Worm (Caenorhabditis elegans): Measurements from ENCODE around the gene F02E11.7.
A peak's percentile ranks its signal among the peaks of the same experiment; 100 is the strongest.

DNA sequence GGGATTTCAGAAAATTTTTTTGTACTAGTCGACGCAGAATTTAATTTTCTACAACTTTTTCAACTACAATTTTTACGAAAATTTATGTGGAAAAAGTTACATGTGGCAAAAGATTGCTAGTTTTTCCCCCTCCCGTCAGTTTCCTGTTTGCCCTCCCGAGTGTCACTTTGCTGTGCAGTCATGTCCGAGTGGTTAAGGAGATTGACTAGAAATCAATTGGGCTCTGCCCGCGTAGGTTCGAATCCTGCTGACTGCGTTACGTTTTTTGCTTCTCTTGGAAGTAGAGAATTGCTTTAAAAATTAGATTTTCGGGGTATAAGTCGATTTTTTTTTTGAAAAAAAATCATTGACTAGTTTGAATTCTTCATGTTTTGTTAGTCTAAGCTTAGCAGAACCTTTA lies 350 bp downstream of the F02E11.7 start:
- TF ChIP-seq ztf-11 (tag; optimal IDR thresholded peaks at IDR 0.05) = no peak
- no peak for TF ChIP-seq unc-130 (tag; optimal IDR thresholded peaks at IDR 0.05)
- TF ChIP-seq egl-27 (tag; optimal IDR thresholded peaks at IDR 0.05) = no peak
- peak in 1 of 2 experiments; percentile 10 for TF ChIP-seq lsy-2 (tag; optimal IDR thresholded peaks at IDR 0.05)
- no peak for TF ChIP-seq fkh-8 (tag; optimal IDR thresholded peaks at IDR 0.05)

All from whole organism, L1 larva.